Worm (Caenorhabditis elegans): Measurements from ENCODE around the gene Y57G11C.3.
A peak's percentile ranks its signal among the peaks of the same experiment; 100 is the strongest.

Y57G11C.3 gene

ce11 chrIV:14792602-14793232, 24.7 kb downstream of the Y57G11C.3 start, which contains the start of gene gdi-1 (continued):
- TF ChIP-seq dpl-1 (GFP tag; optimal IDR thresholded peaks at IDR 0.05) (peak; percentile 20), fkh-3 (tag; optimal IDR thresholded peaks at IDR 0.05) (no peak), ztf-18 (tag; optimal IDR thresholded peaks at IDR 0.05) (peak; percentile 13), Y56A3A.18 (GFP tag; IDR thresholded peaks at IDR 0.05) (no peak), rec-8 (tag; optimal IDR thresholded peaks at IDR 0.05) (no peak), let-526 (GFP tag; IDR thresholded peaks at IDR 0.05) (no peak), nhr-179 (tag; optimal IDR thresholded peaks at IDR 0.05) (no peak), F57A8.1 (GFP tag; optimal IDR thresholded peaks at IDR 0.05) (no peak), attf-5 (GFP tag; optimal IDR thresholded peaks at IDR 0.05) (no peak), ekl-4 (GFP tag; IDR thresholded peaks at IDR 0.05) (no peak), C17E4.6 (GFP tag; IDR thresholded peaks at IDR 0.05) (no peak)

ce11 chrIV:14793900-14794624, 26.1 kb downstream of the Y57G11C.3 start:
- TF ChIP-seq let-607 (tag; optimal IDR thresholded peaks at IDR 0.05) (peak; percentile 75 to 88), ceh-100 (GFP tag; IDR thresholded peaks at IDR 0.05) (no peak; the same call in 1 of the 2 replicates), ztf-3 (GFP tag; optimal IDR thresholded peaks at IDR 0.05) (no peak), ceh-91 (GFP tag; IDR thresholded peaks at IDR 0.05) (no peak), nhr-27 (tag; optimal IDR thresholded peaks at IDR 0.05) (no peak), sptf-2 (GFP tag; optimal IDR thresholded peaks at IDR 0.05) (no peak), tbp1 (GFP tag; optimal IDR thresholded peaks at IDR 0.05) (no peak), F10E7.11 (tag; optimal IDR thresholded peaks at IDR 0.05) (no peak), ztf-28 (GFP tag; IDR thresholded peaks at IDR 0.05) (no peak), mes-4 (tag; optimal IDR thresholded peaks at IDR 0.05) (no peak), lir-1 (GFP tag; conservative IDR thresholded peaks at IDR 0.05) (peak; percentile 39; the same call in 1 of the 2 replicates), ccch-3 (GFP tag; optimal IDR thresholded peaks at IDR 0.05) (no peak), ztf-18 (tag; optimal IDR thresholded peaks at IDR 0.05) (peak; percentile 50), attf-3 (GFP tag; conservative IDR thresholded peaks at IDR 0.05) (0 out of 2 replicates have a peak, but pooled peaks have one; percentile 23), nfyb-1 (GFP tag; IDR thresholded peaks at IDR 0.05) (0 out of 2 replicates have a peak, but pooled peaks have one; percentile 30), mxl-1 (tag; optimal IDR thresholded peaks at IDR 0.05) (no peak), Y79H2A.3 (GFP tag; conservative IDR thresholded peaks at IDR 0.05) (no peak), aptf-3 (GFP tag; IDR thresholded peaks at IDR 0.05) (no peak), unc-62 (GFP tag; optimal IDR thresholded peaks at IDR 0.05) (no peak), lag-1 (GFP tag; IDR thresholded peaks at IDR 0.05) (no peak), lin-54 (GFP tag; optimal IDR thresholded peaks at IDR 0.05) (no peak), rpc-1 (optimal IDR thresholded peaks at IDR 0.05) (no peak), rpc-1 (tag; optimal IDR thresholded peaks at IDR 0.05) (no peak), F39B2.1 (GFP tag; IDR thresholded peaks at IDR 0.05) (no peak), bed-2 (GFP tag; IDR thresholded peaks at IDR 0.05) (no peak), F22D6.2 (tag; optimal IDR thresholded peaks at IDR 0.05) (no peak), unc-130 (GFP tag; optimal IDR thresholded peaks at IDR 0.05) (no peak), ama-1 (optimal IDR thresholded peaks at IDR 0.05) (peak; percentile 34), ama-1 (GFP tag; optimal IDR thresholded peaks at IDR 0.05) (no peak), F33H1.4 (GFP tag; IDR thresholded peaks at IDR 0.05) (no peak), ets-4 (GFP tag; optimal IDR thresholded peaks at IDR 0.05) (no peak), madf-8 (GFP tag; conservative IDR thresholded peaks at IDR 0.05) (no peak), nfya-2 (GFP tag; IDR thresholded peaks at IDR 0.05) (no peak), aptf-2 (GFP tag; conservative IDR thresholded peaks at IDR 0.05) (no peak), hrde-1 (tag; optimal IDR thresholded peaks at IDR 0.05; ENCODE audit: borderline replicate concordance) (no peak), F49E8.2 (tag; optimal IDR thresholded peaks at IDR 0.05; ENCODE audit: insufficient read depth) (no peak), ekl-4 (GFP tag; IDR thresholded peaks at IDR 0.05) (no peak)
